Fruit fly (Drosophila melanogaster) whole organism, prepupa: Measurements from ENCODE around the gene CG6788.

Experiments used
- CG10669 ChIP-seq: fragments of 200-800 bp; sonication (Bioruptor generic); optimal IDR thresholded peaks from 3 replicates; lab custom pipeline; 2018; ENCODE audit warnings: missing biosample characterization, mild to moderate bottlenecking, missing genetic modification characterization, moderate library complexity
- CG11294 ChIP-seq: fragments of 200-800 bp; sonication (Bioruptor generic); IDR thresholded peaks from 2 replicates; pipeline ENCODE4 v1.3.6; 2022; ENCODE audit warnings: missing biosample characterization, missing genetic modification characterization
- CG11762 ChIP-seq: fragments of 200-800 bp; sonication (Bioruptor generic); optimal IDR thresholded peaks from 3 replicates; lab custom pipeline; 2016; ENCODE audit warnings: missing biosample characterization, missing genetic modification characterization; ENCODE audit not compliant: insufficient read depth
- CG15336 ChIP-seq: fragments of 200-800 bp; sonication (Bioruptor generic); IDR thresholded peaks from 2 replicates; pipeline ENCODE4 v1.3.6; 2022; ENCODE audit warnings: missing biosample characterization, missing genetic modification characterization
- CG1621 ChIP-seq: fragments of 200-800 bp; sonication (Bioruptor generic); optimal IDR thresholded peaks from 3 replicates; lab custom pipeline; 2018; ENCODE audit warnings: missing biosample characterization, mild to moderate bottlenecking, missing genetic modification characterization
- CG16779 ChIP-seq: fragments of 200-800 bp; sonication (Bioruptor generic); optimal IDR thresholded peaks from 3 replicates; lab custom pipeline; 2017; ENCODE audit warnings: missing biosample characterization, mild to moderate bottlenecking, missing genetic modification characterization
- CG31627 ChIP-seq: fragments of 200-800 bp; sonication (Bioruptor generic); optimal IDR thresholded peaks from 3 replicates; lab custom pipeline; 2016; ENCODE audit warnings: missing biosample characterization, missing genetic modification characterization
- CG32006 ChIP-seq: fragments of 200-800 bp; sonication (Bioruptor generic); optimal IDR thresholded peaks from 3 replicates; lab custom pipeline; 2017; ENCODE audit warnings: missing biosample characterization, mild to moderate bottlenecking, missing genetic modification characterization
- CG34406 ChIP-seq: fragments of 200-800 bp; sonication (Bioruptor generic); optimal IDR thresholded peaks from 3 replicates; lab custom pipeline; 2016; ENCODE audit warnings: missing biosample characterization, missing genetic modification characterization
- CG4318 ChIP-seq: fragments of 200-800 bp; sonication (Bioruptor generic); optimal IDR thresholded peaks from 3 replicates; lab custom pipeline; 2017; ENCODE audit warnings: missing biosample characterization, mild to moderate bottlenecking, missing genetic modification characterization
- CG6792 ChIP-seq: fragments of 200-800 bp; sonication (Bioruptor generic); optimal IDR thresholded peaks from 3 replicates; lab custom pipeline; 2016; ENCODE audit warnings: missing biosample characterization, missing genetic modification characterization
- CG6808 ChIP-seq: fragments of 200-800 bp; sonication (Bioruptor generic); optimal IDR thresholded peaks from 3 replicates; lab custom pipeline; 2017; ENCODE audit warnings: missing biosample characterization, missing genetic modification characterization, mild to moderate bottlenecking, moderate library complexity, missing genetic modification reagents
- CG8119 ChIP-seq: fragments of 200-800 bp; sonication (Bioruptor generic); IDR thresholded peaks from 3 replicates; pipeline ENCODE4 v1.3.6; 2022; ENCODE audit warnings: missing biosample characterization, missing genetic modification characterization
- CG8632 ChIP-seq: fragments of 200-800 bp; sonication (Bioruptor generic); optimal IDR thresholded peaks from 3 replicates; lab custom pipeline; 2016; ENCODE audit warnings: missing biosample characterization, missing genetic modification characterization
- CG9139 ChIP-seq: fragments of 200-800 bp; sonication (Bioruptor generic); optimal IDR thresholded peaks from 3 replicates; lab custom pipeline; 2017; ENCODE audit warnings: missing biosample characterization, mild to moderate bottlenecking, missing genetic modification characterization
- Eip75B ChIP-seq: fragments of 200-800 bp; sonication (Bioruptor generic); optimal IDR thresholded peaks from 3 replicates; lab custom pipeline; 2016; ENCODE audit warnings: missing biosample characterization, missing genetic modification characterization
- Ets21C ChIP-seq: fragments of 200-800 bp; sonication (Bioruptor generic); optimal IDR thresholded peaks from 3 replicates; lab custom pipeline; 2016; ENCODE audit warnings: missing biosample characterization, missing genetic modification characterization
- Ets96B ChIP-seq: fragments of 200-800 bp; optimal IDR thresholded peaks from 2 replicates; lab custom pipeline; 2019; ENCODE audit warnings: missing biosample characterization, mild to moderate bottlenecking, missing genetic modification characterization, moderate library complexity
- Hr39 ChIP-seq: fragments of 200-800 bp; sonication (Bioruptor generic); optimal IDR thresholded peaks from 2 replicates; lab custom pipeline; 2016; ENCODE audit warnings: missing biosample characterization, missing genetic modification characterization
- Hr4 ChIP-seq: fragments of 200-800 bp; sonication (Bioruptor generic); optimal IDR thresholded peaks from 3 replicates; lab custom pipeline; 2016; ENCODE audit warnings: missing biosample characterization, missing genetic modification characterization
- Met ChIP-seq: fragments of 200-800 bp; sonication (Bioruptor generic); optimal IDR thresholded peaks from 3 replicates; lab custom pipeline; 2016; ENCODE audit warnings: missing biosample characterization, missing genetic modification characterization
- Smox ChIP-seq: fragments of 200-800 bp; sonication (Bioruptor generic); optimal IDR thresholded peaks from 3 replicates; lab custom pipeline; 2016; ENCODE audit warnings: missing biosample characterization, missing genetic modification characterization
- Sox102F ChIP-seq: fragments of 200-800 bp; sonication (Bioruptor generic); optimal IDR thresholded peaks from 2 replicates; lab custom pipeline; 2016; ENCODE audit warnings: missing biosample characterization, mild to moderate bottlenecking, missing genetic modification characterization
- Sox14 ChIP-seq: fragments of 200-800 bp; sonication (Bioruptor generic); optimal IDR thresholded peaks from 3 replicates; lab custom pipeline; 2016; ENCODE audit warnings: missing biosample characterization, missing genetic modification characterization
- Sox15 ChIP-seq: fragments of 200-800 bp; sonication (Bioruptor generic); optimal IDR thresholded peaks from 3 replicates; lab custom pipeline; 2016; ENCODE audit warnings: missing biosample characterization, missing genetic modification characterization
- achi ChIP-seq: fragments of 200-800 bp; sonication (Bioruptor generic); optimal IDR thresholded peaks from 3 replicates; lab custom pipeline; 2016; ENCODE audit warnings: missing biosample characterization, missing genetic modification characterization
- acj6 ChIP-seq: fragments of 200-800 bp; sonication (Bioruptor generic); optimal IDR thresholded peaks from 3 replicates; lab custom pipeline; 2016; ENCODE audit warnings: missing biosample characterization, missing genetic modification characterization
- cyc ChIP-seq: fragments of 200-800 bp; sonication (Bioruptor generic); optimal IDR thresholded peaks from 3 replicates; lab custom pipeline; 2016; ENCODE audit warnings: missing biosample characterization, missing genetic modification characterization
- dac ChIP-seq: fragments of 200-800 bp; sonication (Bioruptor generic); optimal IDR thresholded peaks from 2 replicates; lab custom pipeline; 2017; ENCODE audit warnings: missing biosample characterization, mild to moderate bottlenecking, missing genetic modification characterization
- esn ChIP-seq: fragments of 200-800 bp; sonication (Bioruptor generic); optimal IDR thresholded peaks from 2 replicates; lab custom pipeline; 2016; ENCODE audit warnings: missing biosample characterization, mild to moderate bottlenecking, missing genetic modification characterization, moderate library complexity
- fd59A ChIP-seq: fragments of 200-800 bp; sonication (Bioruptor generic); optimal IDR thresholded peaks from 2 replicates; lab custom pipeline; 2017; ENCODE audit warnings: missing biosample characterization, mild to moderate bottlenecking, missing genetic modification characterization, missing genetic modification reagents
- lz ChIP-seq: fragments of 200-800 bp; sonication (Bioruptor generic); optimal IDR thresholded peaks from 3 replicates; lab custom pipeline; 2016; ENCODE audit warnings: missing biosample characterization, missing genetic modification characterization
- net ChIP-seq: fragments of 200-800 bp; sonication (Bioruptor generic); optimal IDR thresholded peaks from 3 replicates; lab custom pipeline; 2016; ENCODE audit warnings: missing biosample characterization, missing genetic modification characterization
- pdm3 ChIP-seq: fragments of 200-800 bp; sonication (Bioruptor generic); optimal IDR thresholded peaks from 3 replicates; lab custom pipeline; 2016; ENCODE audit warnings: missing biosample characterization, missing genetic modification characterization
- salr ChIP-seq, 2 experiments: fragments of 200-800 bp; sonication (Bioruptor generic); optimal IDR thresholded peaks; 3 replicates each; lab custom pipeline; 2016 to 2018; ENCODE audit warnings: missing biosample characterization in 2 of 2, missing genetic modification characterization in 2 of 2, mild to moderate bottlenecking in 1 of 2
- spab ChIP-seq: fragments of 200-800 bp; sonication (Bioruptor generic); optimal IDR thresholded peaks from 2 replicates; lab custom pipeline; 2017; ENCODE audit warnings: missing biosample characterization, mild to moderate bottlenecking, missing genetic modification characterization, missing genetic modification reagents
- ss ChIP-seq, 2 experiments: fragments of 200-800 bp; sonication (Bioruptor generic); optimal IDR thresholded peaks; 2 replicates in 1 of 2; 3 replicates in 1 of 2; lab custom pipeline; 2017 to 2018; ENCODE audit warnings: mild to moderate bottlenecking in 2 of 2, missing biosample characterization in 2 of 2, missing genetic modification characterization in 2 of 2, moderate library complexity in 1 of 2
- svp ChIP-seq: fragments of 200-800 bp; sonication (Bioruptor generic); peaks from one replicate; lab custom pipeline; 2016; ENCODE audit warnings: missing biosample characterization, missing genetic modification characterization

CG6788 gene

dm6 chrX:17886449-17887207 is 1.3 kb upstream of the CG6788 start (continued):
- TF ChIP-seq salr (GFP tag; optimal IDR thresholded peaks at IDR 0.05; lab: Kevin White, UChicago) (peak in 1 of 2 experiments; percentile 85), CG15336 (GFP tag; lab: Robert Waterston, UW) (peak; percentile 65), svp (no peak), Ets21C (GFP tag; lab: Kevin White, UChicago) (no peak), lz (GFP tag; lab: Kevin White, UChicago) (no peak), Eip75B (GFP tag; lab: Kevin White, UChicago) (peak; percentile 41), CG1621 (tag; lab: Kevin White, UChicago) (peak; percentile 61), Hr4 (GFP tag; lab: Kevin White, UChicago) (peak; percentile 2), Smox (no peak), CG8119 (GFP tag; lab: Robert Waterston, UW) (peak; percentile 87), pdm3 (GFP tag; lab: Kevin White, UChicago) (peak; percentile 17), CG31627 (GFP tag; lab: Kevin White, UChicago) (no peak), CG16779 (peak; percentile 75), Sox102F (GFP tag; lab: Kevin White, UChicago) (peak; percentile 35), Sox15 (GFP tag; lab: Kevin White, UChicago) (no peak), fd59A (GFP tag; lab: Kevin White, UChicago) (peak; percentile 44), CG6808 (GFP tag; lab: Kevin White, UChicago) (peak; percentile 89), CG9139 (peak; percentile 77), dac (peak; percentile 56), ss (GFP tag; optimal IDR thresholded peaks at IDR 0.05; lab: Kevin White, UChicago) (peak; percentile 92 to 93), CG6792 (GFP tag; lab: Kevin White, UChicago) (no peak), Met (GFP tag; lab: Kevin White, UChicago) (peak; percentile 36), Hr39 (GFP tag; lab: Kevin White, UChicago) (no peak), CG4318 (no peak), Ets96B (tag; lab: Kevin White, UChicago) (peak; percentile 72), CG11294 (GFP tag; lab: Robert Waterston, UW) (no peak), CG34406 (GFP tag; lab: Kevin White, UChicago) (peak; percentile 18), cyc (GFP tag; lab: Kevin White, UChicago) (no peak), CG32006 (GFP tag; lab: Kevin White, UChicago) (peak; percentile 70), CG10669 (GFP tag; lab: Kevin White, UChicago) (peak; percentile 48), CG11762 (no peak), CG8632 (GFP tag; lab: Kevin White, UChicago) (peak; percentile 43), achi (GFP tag; lab: Kevin White, UChicago) (peak; percentile 8), spab (GFP tag; lab: Kevin White, UChicago) (peak; percentile 75), Sox14 (GFP tag; lab: Kevin White, UChicago) (peak; percentile 30)

- TF ChIP-seq ss (GFP tag; optimal IDR thresholded peaks at IDR 0.05; lab: Kevin White, UChicago) (no peak), net (GFP tag; lab: Kevin White, UChicago) (no peak), CG31627 (GFP tag; lab: Kevin White, UChicago) (peak; percentile 7), CG9139 (no peak), svp (peak; percentile 73), pdm3 (GFP tag; lab: Kevin White, UChicago) (no peak), CG8632 (GFP tag; lab: Kevin White, UChicago) (no peak), esn (peak; percentile 32), acj6 (GFP tag; lab: Kevin White, UChicago) (peak; percentile 4)
- TF ChIP-seq, all 60 proteins: peak for 4
These were observed 759 bp upstream of the CG6788 start, which contains the start of gene mnb for dm6 chrX:17887208-17887627. Gene mnb (minus strand): TSS chrX:17887222.
